Worm (Caenorhabditis elegans) whole organism, early embryonic: ENCODE data around the gene K12B6.9.

Source experiments
- B0310.2 ChIP-seq: sonication (generic microtip); optimal IDR thresholded peaks from 2 replicates; lab custom pipeline; 2016; ENCODE audit warnings: mild to moderate bottlenecking, missing genetic modification characterization, missing compliant biosample characterization
- F13C5.2 ChIP-seq: sonication (generic microtip); optimal IDR thresholded peaks from 2 replicates; lab custom pipeline; 2017; ENCODE audit warnings: mild to moderate bottlenecking, missing genetic modification characterization, inconsistent platforms, missing compliant biosample characterization
- aly-1 ChIP-seq: sonication (generic microtip); optimal IDR thresholded peaks from 2 replicates; lab custom pipeline; 2016; ENCODE audit warnings: missing genetic modification characterization, missing compliant biosample characterization
- ama-1 ChIP-seq: fragments of 150-350 bp; optimal IDR thresholded peaks from 2 replicates; lab custom pipeline; 2014
- ceh-13 ChIP-seq: fragments of 200-800 bp; sonication (Bioruptor generic); optimal IDR thresholded peaks from 2 replicates; lab custom pipeline; 2018; ENCODE audit warnings: mild to moderate bottlenecking, missing genetic modification characterization, missing compliant biosample characterization
- ceh-36 ChIP-seq: sonication (generic microtip); optimal IDR thresholded peaks from 2 replicates; lab custom pipeline; 2016; ENCODE audit warnings: missing genetic modification characterization, inconsistent platforms, missing compliant biosample characterization
- ets-7 ChIP-seq: sonication (generic microtip); optimal IDR thresholded peaks from 2 replicates; lab custom pipeline; 2016; ENCODE audit warnings: missing genotype, missing genetic modification characterization, missing compliant biosample characterization
- flt-1 ChIP-seq: fragments of 200-800 bp; sonication (Bioruptor generic); IDR thresholded peaks from 2 replicates; pipeline ENCODE4 v1.3.6; 2022; ENCODE audit warnings: missing genetic modification characterization, missing compliant biosample characterization
- hmbx-1 ChIP-seq: sonication (generic microtip); optimal IDR thresholded peaks from 2 replicates; lab custom pipeline; 2016; ENCODE audit warnings: mild to moderate bottlenecking, missing genetic modification characterization, missing compliant biosample characterization
- hmg-4 ChIP-seq: fragments of 200-800 bp; sonication (Bioruptor generic); optimal IDR thresholded peaks from 2 replicates; lab custom pipeline; 2018; ENCODE audit warnings: mild to moderate bottlenecking, missing genetic modification characterization, missing compliant biosample characterization
- hnd-1 ChIP-seq: sonication (generic microtip); optimal IDR thresholded peaks from 2 replicates; lab custom pipeline; 2016; ENCODE audit warnings: missing genetic modification characterization, missing compliant biosample characterization
- pes-1 ChIP-seq: fragments of 200-800 bp; sonication (Bioruptor generic); IDR thresholded peaks from 2 replicates; pipeline ENCODE4 v1.3.6; 2022; ENCODE audit warnings: missing genetic modification reagents, missing genetic modification characterization, missing compliant biosample characterization
- scrt-1 ChIP-seq: fragments of 200-800 bp; sonication (Bioruptor generic); IDR thresholded peaks from 2 replicates; pipeline ENCODE4 v1.3.6; 2022; ENCODE audit warnings: missing genetic modification characterization, missing compliant biosample characterization
- sea-1 ChIP-seq: fragments of 200-800 bp; sonication (Bioruptor generic); conservative IDR thresholded peaks from 2 replicates; pipeline ENCODE4 v1.3.6; 2022; ENCODE audit warnings: missing genetic modification characterization, missing compliant biosample characterization
- tbx-11 ChIP-seq: fragments of 200-800 bp; sonication (Bioruptor generic); IDR thresholded peaks from 2 replicates; pipeline ENCODE4 v1.3.6; 2022; ENCODE audit warnings: missing genetic modification characterization, missing compliant biosample characterization
- tbx-37 ChIP-seq: fragments of 200-800 bp; sonication (Bioruptor generic); conservative IDR thresholded peaks from 2 replicates; pipeline ENCODE4 v1.3.6; 2022; ENCODE audit warnings: missing genetic modification reagents, missing genetic modification characterization, missing compliant biosample characterization
- tra-4 ChIP-seq: sonication (generic microtip); optimal IDR thresholded peaks from 2 replicates; lab custom pipeline; 2017; ENCODE audit warnings: missing genetic modification characterization, missing compliant biosample characterization

The K12B6.9 gene

DNA sequence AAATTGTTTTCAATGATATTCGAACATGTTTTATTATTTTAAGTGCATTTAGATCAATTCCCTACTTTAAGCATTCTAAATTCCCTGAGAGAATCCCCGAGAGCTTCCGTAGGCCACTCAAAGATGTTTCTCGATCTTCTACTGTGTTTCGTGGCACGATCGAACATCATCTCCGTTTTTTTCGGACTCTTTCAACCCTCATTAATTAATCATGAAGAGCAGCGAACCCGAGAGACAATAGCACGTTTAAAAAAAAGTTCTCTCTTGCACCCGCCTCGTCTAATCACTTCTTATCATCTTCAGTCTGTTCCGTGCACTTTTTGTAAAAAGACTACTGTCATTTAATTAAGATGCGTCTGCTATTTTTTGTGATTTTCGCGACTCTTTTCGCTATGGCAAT lies 3.9 kb downstream of the K12B6.9 start, which contains the start of gene K12B6.11:
Gene K12B6.11 (plus strand): TSS at position 301 of the 400 bp plus-strand sequence.
- TF ChIP-seq ceh-13 (GFP tag; lab: Kevin White, UChicago) (no peak), ama-1 (lab: Kevin White, UChicago) (no peak), sea-1 (GFP tag; lab: Robert Waterston, UW) (no peak), F13C5.2 (no peak)

DNA sequence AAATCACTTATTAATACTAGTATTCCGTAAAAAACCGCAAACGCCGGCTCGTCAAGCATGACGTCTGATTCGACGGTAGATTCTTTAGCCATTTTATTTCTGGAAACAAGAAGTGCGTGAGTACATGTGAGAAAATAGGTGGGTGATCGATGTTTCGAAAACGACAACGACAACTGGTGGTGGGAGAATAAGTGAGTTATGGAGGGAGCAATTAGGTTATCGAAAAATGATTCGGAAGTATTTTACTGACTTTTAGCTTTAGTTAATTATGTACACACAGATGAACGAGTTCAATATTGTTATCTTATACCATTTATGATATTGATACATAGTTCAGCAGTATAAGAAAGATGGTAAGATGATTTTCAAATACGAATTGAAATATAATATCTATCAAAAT lies 6.1 kb downstream of the K12B6.9 start, which contains the start of gene srn-1:
Gene srn-1 (minus strand): TSS at position 101 of the 400 bp plus-strand sequence.
- TF ChIP-seq hmbx-1 (tag; lab: Kevin White, UChicago): no peak
- TF ChIP-seq tbx-11 (GFP tag; lab: Robert Waterston, UW): no peak
- TF ChIP-seq F13C5.2: no peak
- no peak for TF ChIP-seq hmg-4 (GFP tag; lab: Kevin White, UChicago)
- no peak for TF ChIP-seq ama-1 (lab: Kevin White, UChicago)
- no peak for TF ChIP-seq tbx-37 (GFP tag; lab: Robert Waterston, UW)
- TF ChIP-seq tra-4 (tag; lab: Kevin White, UChicago): no peak
- TF ChIP-seq sea-1 (GFP tag; lab: Robert Waterston, UW): no peak
- no peak for TF ChIP-seq ceh-13 (GFP tag; lab: Kevin White, UChicago)
- no peak for TF ChIP-seq flt-1
- TF ChIP-seq ceh-36: no peak
- TF ChIP-seq scrt-1: no peak
- TF ChIP-seq ets-7 (tag; lab: Kevin White, UChicago): no peak
- no peak for TF ChIP-seq B0310.2 (tag; lab: Kevin White, UChicago)
- no peak for TF ChIP-seq aly-1 (tag; lab: Kevin White, UChicago)
- no peak for TF ChIP-seq hnd-1 (tag; lab: Kevin White, UChicago)
- TF ChIP-seq pes-1 (GFP tag; lab: Robert Waterston, UW): no peak

DNA sequence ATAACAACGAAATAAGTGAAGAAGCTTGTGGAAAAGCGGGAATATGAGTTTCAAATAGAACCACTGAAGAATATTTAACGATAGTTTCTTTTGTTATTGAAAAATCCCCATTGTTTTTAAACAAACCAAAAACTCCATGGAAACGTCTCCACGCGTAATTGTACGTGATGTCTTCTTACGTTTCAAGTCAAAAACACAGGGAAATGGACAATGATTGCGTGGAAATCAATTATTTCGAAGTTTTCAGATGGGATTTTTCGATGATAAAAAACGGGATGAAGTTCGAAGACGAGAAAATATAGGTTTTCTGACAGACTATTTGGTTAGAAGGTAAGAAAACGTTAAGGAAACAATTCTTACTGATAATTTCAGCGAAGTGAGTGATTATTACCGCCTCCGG lies 11.3 kb downstream of the K12B6.9 start, which contains the start of the genes K12B6.4 and spe-49:
Gene K12B6.4 (minus strand): TSS at position 101 of the 400 bp plus-strand sequence.
Gene spe-49 (plus strand): TSS at position 185 of the 400 bp plus-strand sequence.
- TF ChIP-seq scrt-1 (no peak), ceh-13 (GFP tag; lab: Kevin White, UChicago) (no peak), tra-4 (tag; lab: Kevin White, UChicago) (no peak)

DNA sequence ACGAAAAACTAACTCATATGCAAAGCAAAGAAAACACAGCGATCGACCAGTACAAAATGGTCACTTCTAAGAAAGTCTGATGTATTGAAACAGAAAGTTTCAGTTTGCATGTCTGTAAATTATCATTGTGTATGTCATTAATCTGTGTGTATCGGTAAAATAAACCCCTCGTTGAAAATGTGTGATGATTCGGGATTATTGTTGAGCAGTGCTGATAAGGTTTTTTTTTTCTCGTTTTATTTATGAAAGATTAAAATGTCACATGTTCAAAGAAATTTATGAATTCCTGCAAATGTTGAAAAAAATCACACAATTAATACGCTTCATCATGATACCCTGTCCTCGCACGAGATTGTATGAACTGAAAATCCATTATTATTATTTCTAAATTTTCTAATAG lies 12.4 kb downstream of the K12B6.9 start:
- TF ChIP-seq sea-1 (GFP tag; lab: Robert Waterston, UW) (no peak), flt-1 (no peak), tbx-11 (GFP tag; lab: Robert Waterston, UW) (no peak), ama-1 (lab: Kevin White, UChicago) (no peak), F13C5.2 (no peak), ets-7 (tag; lab: Kevin White, UChicago) (no peak), tbx-37 (GFP tag; lab: Robert Waterston, UW) (no peak)

DNA sequence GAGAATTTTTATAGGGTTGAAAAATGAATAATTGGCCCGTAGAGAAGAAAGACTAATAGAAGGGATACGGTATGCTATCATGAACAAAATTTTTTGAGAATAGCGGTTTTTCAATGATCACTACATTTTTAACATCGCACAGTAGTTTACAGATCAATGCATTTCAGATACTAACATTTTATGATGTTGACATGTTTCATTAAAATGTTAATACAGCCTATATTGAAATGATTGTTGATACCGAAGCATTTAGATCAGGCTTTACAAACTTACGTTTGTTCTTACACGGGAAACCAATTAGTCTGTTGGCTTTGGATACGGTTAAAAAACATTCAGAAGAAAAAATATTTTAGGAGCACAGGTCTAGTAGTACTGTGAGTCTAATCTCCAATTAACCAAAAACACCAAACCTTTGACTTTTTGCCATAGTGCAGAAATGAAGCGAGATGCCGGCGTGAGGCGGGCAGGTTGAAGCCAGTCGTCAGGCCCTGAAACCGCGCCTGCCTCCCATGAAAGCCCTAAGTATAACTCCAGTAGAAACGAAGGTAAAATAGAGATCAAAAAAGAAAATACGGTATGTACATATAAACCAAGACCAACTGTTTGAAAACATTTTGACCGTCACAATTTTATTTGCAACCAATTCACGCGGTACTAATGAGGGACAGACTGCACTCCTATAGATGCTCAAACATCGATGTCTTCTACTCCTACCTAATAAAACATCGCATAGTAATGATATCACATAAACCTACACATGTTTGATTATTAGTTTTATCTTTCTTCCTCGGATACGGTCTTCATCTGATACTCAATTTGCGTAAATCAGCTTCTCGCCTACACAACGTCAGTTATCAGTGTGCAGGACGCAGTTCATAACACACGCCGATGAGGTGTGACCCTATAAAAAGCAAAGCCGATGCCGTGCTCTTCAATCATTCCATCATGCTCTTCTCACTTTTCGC lies 14.1 kb downstream of the K12B6.9 start, which contains the start of gene fil-2:
Gene fil-2 (plus strand): TSS at position 915 of the 965 bp plus-strand sequence.
- TF ChIP-seq tbx-37 (GFP tag; lab: Robert Waterston, UW) (no peak), F13C5.2 (no peak), ama-1 (lab: Kevin White, UChicago) (no peak), pes-1 (GFP tag; lab: Robert Waterston, UW) (no peak), flt-1 (no peak), hnd-1 (tag; lab: Kevin White, UChicago) (no peak), hmbx-1 (tag; lab: Kevin White, UChicago) (no peak)

DNA sequence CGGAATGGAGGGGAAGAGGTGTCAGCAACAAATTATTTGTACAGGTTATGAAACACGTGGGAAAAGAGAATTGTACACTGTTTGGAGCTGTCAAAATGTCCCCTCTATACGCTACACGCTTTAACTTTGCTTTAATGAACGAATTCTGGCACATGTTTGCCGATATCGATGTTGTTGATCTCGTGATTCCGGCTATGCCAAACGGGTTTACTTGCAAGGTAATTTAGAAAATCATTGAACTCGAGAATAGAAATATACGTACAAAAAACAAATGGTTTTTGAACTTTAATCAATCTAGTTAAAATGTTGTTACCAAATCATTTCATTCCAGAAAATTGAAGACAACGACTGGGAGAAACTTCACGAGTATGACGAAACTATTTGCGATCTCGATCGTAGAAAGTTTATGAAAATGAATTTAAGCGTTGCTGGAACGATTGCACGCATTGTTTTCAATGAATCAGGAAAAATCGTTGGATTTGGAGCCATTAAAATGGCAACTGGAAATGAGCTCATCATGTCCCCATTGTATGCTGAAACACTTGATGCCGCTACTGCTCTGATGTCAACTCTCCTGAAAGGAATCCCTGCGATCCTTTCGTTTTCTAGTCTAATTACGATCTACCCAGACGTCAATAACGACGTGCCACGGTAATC lies 15.2 kb downstream of the K12B6.9 start:
- no peak for TF ChIP-seq scrt-1
- TF ChIP-seq tbx-11 (GFP tag; lab: Robert Waterston, UW): no peak
- TF ChIP-seq flt-1: no peak
- TF ChIP-seq hmg-4 (GFP tag; lab: Kevin White, UChicago): no peak
- TF ChIP-seq F13C5.2: no peak
- no peak for TF ChIP-seq B0310.2 (tag; lab: Kevin White, UChicago)
- TF ChIP-seq ceh-13 (GFP tag; lab: Kevin White, UChicago): no peak
- TF ChIP-seq ets-7 (tag; lab: Kevin White, UChicago): no peak
- TF ChIP-seq hnd-1 (tag; lab: Kevin White, UChicago): no peak
- no peak for TF ChIP-seq aly-1 (tag; lab: Kevin White, UChicago)
- TF ChIP-seq sea-1 (GFP tag; lab: Robert Waterston, UW): no peak
- TF ChIP-seq ama-1 (lab: Kevin White, UChicago): no peak
- TF ChIP-seq hmbx-1 (tag; lab: Kevin White, UChicago): no peak
- TF ChIP-seq tra-4 (tag; lab: Kevin White, UChicago): no peak
- no peak for TF ChIP-seq pes-1 (GFP tag; lab: Robert Waterston, UW)
- no peak for TF ChIP-seq ceh-36
- no peak for TF ChIP-seq tbx-37 (GFP tag; lab: Robert Waterston, UW)

DNA sequence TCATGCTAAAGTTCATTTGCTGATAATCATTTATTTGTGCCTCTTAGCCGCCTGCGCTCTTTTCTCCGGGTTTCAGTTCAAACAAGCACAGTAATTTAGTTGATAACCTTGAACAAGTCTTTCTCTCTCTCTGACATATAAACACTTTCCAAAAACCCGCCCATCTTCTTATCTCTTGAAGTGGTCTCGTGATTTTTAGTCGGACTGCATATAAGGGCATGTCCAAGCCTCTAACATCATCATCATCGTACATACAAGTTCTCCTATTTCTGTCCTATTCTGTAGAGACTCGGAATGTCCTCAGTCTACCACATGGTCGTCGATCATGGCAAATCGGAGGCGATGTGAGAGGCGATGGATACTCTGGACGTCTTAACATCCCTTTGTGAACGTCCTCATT lies 16.3 kb downstream of the K12B6.9 start, which contains the start of gene F31F7.1:
Gene F31F7.1 (plus strand): TSS at position 235 of the 400 bp plus-strand sequence.
- TF ChIP-seq ceh-36: no peak
- no peak for TF ChIP-seq flt-1
- no peak for TF ChIP-seq tbx-37 (GFP tag; lab: Robert Waterston, UW)
- no peak for TF ChIP-seq scrt-1
- no peak for TF ChIP-seq ama-1 (lab: Kevin White, UChicago)
- TF ChIP-seq hmbx-1 (tag; lab: Kevin White, UChicago): no peak
- no peak for TF ChIP-seq hnd-1 (tag; lab: Kevin White, UChicago)
